Fruit fly (Drosophila melanogaster) whole organism, embryonic: ENCODE measurements around the gene mei-P26.

Experiments
- Bdp1 ChIP-seq: fragments of 200-800 bp; sonication (Bioruptor generic); optimal IDR thresholded peaks from 3 replicates; lab custom pipeline; 2016; ENCODE audit warnings: missing biosample characterization, missing genetic modification characterization
- CG10431 ChIP-seq: fragments of 200-800 bp; sonication (Bioruptor generic); optimal IDR thresholded peaks from 3 replicates; lab custom pipeline; 2018; ENCODE audit warnings: missing biosample characterization, mild to moderate bottlenecking, missing genetic modification characterization
- CG10462 ChIP-seq: fragments of 200-800 bp; sonication (Bioruptor generic); optimal IDR thresholded peaks from 2 replicates; lab custom pipeline; 2016; ENCODE audit warnings: missing biosample characterization, missing genetic modification characterization
- CG11696 ChIP-seq: fragments of 200-800 bp; sonication (Bioruptor generic); IDR thresholded peaks from 2 replicates; pipeline ENCODE4 v1.3.6; 2022; ENCODE audit warnings: missing biosample characterization, missing genetic modification characterization
- CG12219 ChIP-seq: fragments of 200-800 bp; sonication (Bioruptor generic); optimal IDR thresholded peaks from 3 replicates; lab custom pipeline; 2018; ENCODE audit warnings: missing biosample characterization, mild to moderate bottlenecking, missing genetic modification characterization
- CG12744 ChIP-seq: fragments of 200-800 bp; sonication (Bioruptor generic); optimal IDR thresholded peaks from 2 replicates; lab custom pipeline; 2016; ENCODE audit warnings: missing biosample characterization, missing genetic modification characterization
- CG12769 ChIP-seq: fragments of 200-800 bp; sonication (Bioruptor generic); optimal IDR thresholded peaks from 2 replicates; lab custom pipeline; 2019; ENCODE audit warnings: missing biosample characterization, mild to moderate bottlenecking, missing genetic modification characterization, moderate library complexity
- CG14860 ChIP-seq: fragments of 200-800 bp; sonication (Bioruptor generic); IDR thresholded peaks from 3 replicates; pipeline ENCODE4 v1.3.6; 2022; ENCODE audit warnings: missing biosample characterization, missing genetic modification characterization; ENCODE audit not compliant: partially characterized antibody
- CG14965 ChIP-seq: fragments of 200-800 bp; sonication (Bioruptor generic); optimal IDR thresholded peaks from 2 replicates; lab custom pipeline; 2016; ENCODE audit warnings: missing biosample characterization, missing genetic modification characterization, borderline replicate concordance
- CG1529 ChIP-seq: fragments of 200-800 bp; sonication (Bioruptor generic); optimal IDR thresholded peaks from 3 replicates; lab custom pipeline; 2018; ENCODE audit warnings: missing biosample characterization, missing genetic modification characterization
- CG1792 ChIP-seq: fragments of 200-800 bp; sonication (Bioruptor generic); optimal IDR thresholded peaks from 2 replicates; lab custom pipeline; 2016; ENCODE audit warnings: missing biosample characterization, missing genetic modification characterization
- CG2120 ChIP-seq: fragments of 200-800 bp; sonication (Bioruptor generic); optimal IDR thresholded peaks from 3 replicates; lab custom pipeline; 2016; ENCODE audit warnings: missing biosample characterization, missing genetic modification characterization
- CG31224 ChIP-seq: fragments of 200-800 bp; sonication (Bioruptor generic); IDR thresholded peaks from 2 replicates; pipeline ENCODE4 v1.3.6; 2022; ENCODE audit warnings: missing biosample characterization, missing genetic modification characterization
- CG31441 ChIP-seq: fragments of 200-800 bp; sonication (Bioruptor generic); IDR thresholded peaks from 2 replicates; pipeline ENCODE4 v1.3.6; 2022; ENCODE audit warnings: missing biosample characterization, missing genetic modification characterization
- CG32767 ChIP-seq: fragments of 200-800 bp; sonication (Bioruptor generic); IDR thresholded peaks from 2 replicates; pipeline ENCODE4 v1.3.6; 2022; ENCODE audit warnings: missing biosample characterization, missing genetic modification characterization
- CG3726 ChIP-seq: fragments of 200-800 bp; sonication (Bioruptor generic); IDR thresholded peaks from 3 replicates; pipeline ENCODE4, ENCODE4 v1.3.6; 2022; ENCODE audit warnings: missing biosample characterization, missing genetic modification characterization
- CG3847 ChIP-seq: fragments of 200-800 bp; sonication (Bioruptor generic); IDR thresholded peaks from 2 replicates; pipeline ENCODE4 v1.3.6; 2022; ENCODE audit warnings: missing biosample characterization, missing genetic modification characterization
- CG4854 ChIP-seq: fragments of 200-800 bp; sonication (Bioruptor generic); optimal IDR thresholded peaks from 2 replicates; lab custom pipeline; 2016; ENCODE audit warnings: missing biosample characterization, missing genetic modification characterization, inconsistent platforms
- CG6654 ChIP-seq: fragments of 200-800 bp; sonication (Bioruptor generic); optimal IDR thresholded peaks from 2 replicates; lab custom pipeline; 2017; ENCODE audit warnings: missing biosample characterization, mild to moderate bottlenecking, missing genetic modification characterization
- CG7987 ChIP-seq: fragments of 200-800 bp; sonication (Bioruptor generic); optimal IDR thresholded peaks from 2 replicates; lab custom pipeline; 2018; ENCODE audit warnings: missing biosample characterization, mild to moderate bottlenecking, missing genetic modification characterization, moderate library complexity
- CG8478 ChIP-seq: fragments of >200 bp; optimal IDR thresholded peaks from 2 replicates; lab custom pipeline; 2018
- CG8765 ChIP-seq: fragments of 200-800 bp; sonication (Bioruptor generic); IDR thresholded peaks from 2 replicates; pipeline ENCODE4 v1.3.6; 2022; ENCODE audit warnings: missing biosample characterization, missing genetic modification characterization
- Camta ChIP-seq: fragments of 200-800 bp; sonication (Bioruptor generic); optimal IDR thresholded peaks from 2 replicates; lab custom pipeline; 2016; ENCODE audit warnings: missing biosample characterization, missing genetic modification characterization
- Chrac-16 ChIP-seq: fragments of 200-800 bp; sonication (Bioruptor generic); optimal IDR thresholded peaks from 3 replicates; lab custom pipeline; 2016; ENCODE audit warnings: missing biosample characterization, missing genetic modification characterization
- Dp ChIP-seq: fragments of 200-800 bp; sonication (Bioruptor generic); optimal IDR thresholded peaks from 2 replicates; lab custom pipeline; 2018; ENCODE audit warnings: missing biosample characterization, mild to moderate bottlenecking, missing genetic modification characterization, moderate library complexity
- ERR ChIP-seq: fragments of 200-800 bp; sonication (Bioruptor generic); optimal IDR thresholded peaks from 2 replicates; lab custom pipeline; 2016; ENCODE audit warnings: missing biosample characterization, missing genetic modification characterization
- Lim3 ChIP-seq: fragments of 200-800 bp; sonication (Bioruptor generic); IDR thresholded peaks from 2 replicates; pipeline ENCODE4 v1.3.6; 2022; ENCODE audit warnings: missing biosample characterization, missing genetic modification characterization
- NC2α ChIP-seq: fragments of 200-800 bp; sonication (Bioruptor generic); optimal IDR thresholded peaks from 2 replicates; lab custom pipeline; 2016; ENCODE audit warnings: missing biosample characterization, missing genetic modification characterization
- NC2β ChIP-seq: fragments of 200-800 bp; sonication (Bioruptor generic); optimal IDR thresholded peaks from 2 replicates; lab custom pipeline; 2016; ENCODE audit warnings: missing biosample characterization, missing genetic modification characterization
- PHDP ChIP-seq: fragments of 200-800 bp; sonication (Bioruptor generic); optimal IDR thresholded peaks from 3 replicates; lab custom pipeline; 2018; ENCODE audit warnings: missing biosample characterization, mild to moderate bottlenecking, missing genetic modification characterization, moderate library complexity
- Six4 ChIP-seq: fragments of 200-800 bp; sonication (Bioruptor generic); optimal IDR thresholded peaks from 2 replicates; lab custom pipeline; 2016; ENCODE audit warnings: missing biosample characterization, missing genetic modification characterization
- Sry-δ ChIP-seq: fragments of 200-800 bp; sonication (Bioruptor generic); optimal IDR thresholded peaks from 2 replicates; lab custom pipeline; 2016; ENCODE audit warnings: missing biosample characterization, missing genetic modification characterization
- Stat92E ChIP-seq, 3 experiments: fragments of >200 bp in 2 of 3; fragments of 200-800 bp in 1 of 3; sonication (Bioruptor generic) in 1 of 3; optimal IDR thresholded peaks; 2 replicates each; lab custom pipeline; 2017 to 2019; ENCODE audit warnings: missing biosample characterization in 3 of 3, missing genetic modification characterization in 3 of 3, mild to moderate bottlenecking in 1 of 3, moderate library complexity in 1 of 3
- ab ChIP-seq: fragments of 200-800 bp; sonication (Bioruptor generic); optimal IDR thresholded peaks from 2 replicates; lab custom pipeline; 2016; ENCODE audit warnings: missing biosample characterization, missing genetic modification characterization
- ato ChIP-seq: fragments of 200-800 bp; sonication (Bioruptor generic); IDR thresholded peaks from 2 replicates; pipeline ENCODE4 v1.3.6; 2022; ENCODE audit warnings: missing biosample characterization, missing genetic modification characterization; ENCODE audit not compliant: partially characterized antibody
- chm ChIP-seq: fragments of 200-800 bp; sonication (Bioruptor generic); IDR thresholded peaks from 2 replicates; pipeline ENCODE4 v1.3.6; 2022; ENCODE audit warnings: missing biosample characterization, missing genetic modification characterization
- crol ChIP-seq: fragments of 200-800 bp; sonication (Bioruptor generic); IDR thresholded peaks from 2 replicates; pipeline ENCODE4 v1.3.6; 2022; ENCODE audit warnings: missing biosample characterization, missing genetic modification characterization
- dati ChIP-seq: fragments of 200-800 bp; sonication (Bioruptor generic); IDR thresholded peaks from 2 replicates; pipeline ENCODE4 v1.3.6; 2022; ENCODE audit warnings: missing biosample characterization, missing genetic modification characterization
- dimm ChIP-seq: fragments of 200-800 bp; sonication (Bioruptor generic); IDR thresholded peaks from 2 replicates; pipeline ENCODE4 v1.3.6; 2022; ENCODE audit warnings: missing biosample characterization, missing genetic modification characterization
- fd3F ChIP-seq: fragments of 200-800 bp; sonication (Bioruptor generic); optimal IDR thresholded peaks from 2 replicates; lab custom pipeline; 2018; ENCODE audit warnings: missing biosample characterization, mild to moderate bottlenecking, missing genetic modification characterization, moderate library complexity
- ham ChIP-seq: fragments of 200-800 bp; sonication (Bioruptor generic); IDR thresholded peaks from 2 replicates; pipeline ENCODE4 v1.3.6; 2022; ENCODE audit warnings: missing biosample characterization, missing genetic modification characterization
- jing ChIP-seq: fragments of 200-800 bp; sonication (Bioruptor generic); optimal IDR thresholded peaks from 2 replicates; lab custom pipeline; 2018; ENCODE audit warnings: missing biosample characterization, mild to moderate bottlenecking, missing genetic modification characterization
- mam ChIP-seq: fragments of 200-800 bp; sonication (Bioruptor generic); optimal IDR thresholded peaks from 3 replicates; lab custom pipeline; 2016; ENCODE audit warnings: missing biosample characterization, missing genetic modification characterization
- nau ChIP-seq: fragments of 200-800 bp; sonication (Bioruptor generic); optimal IDR thresholded peaks from 3 replicates; lab custom pipeline; 2017; ENCODE audit warnings: missing biosample characterization, mild to moderate bottlenecking, missing genetic modification characterization, missing genetic modification reagents
- ranshi ChIP-seq: fragments of 200-800 bp; sonication (Bioruptor generic); IDR thresholded peaks from 2 replicates; pipeline ENCODE4 v1.3.6; 2022; ENCODE audit warnings: missing biosample characterization, missing genetic modification characterization
- sc ChIP-seq, 3 experiments: fragments of >200 bp in 2 of 3; fragments of 200-800 bp in 1 of 3; sonication (Bioruptor generic) in 1 of 3; optimal IDR thresholded peaks; 2 replicates in 2 of 3; 3 replicates in 1 of 3; lab custom pipeline; 2017; ENCODE audit warnings: mild to moderate bottlenecking in 1 of 3, missing biosample characterization in 1 of 3, missing genetic modification characterization in 1 of 3, missing genetic modification reagents in 1 of 3
- scrt ChIP-seq: fragments of 200-800 bp; sonication (Bioruptor generic); optimal IDR thresholded peaks from 2 replicates; lab custom pipeline; 2018; ENCODE audit warnings: missing biosample characterization, mild to moderate bottlenecking, missing genetic modification characterization, moderate library complexity
- tx ChIP-seq: fragments of 200-800 bp; sonication (Bioruptor generic); optimal IDR thresholded peaks from 2 replicates; lab custom pipeline; 2016; ENCODE audit warnings: missing biosample characterization, missing genetic modification characterization
- usp ChIP-seq: fragments of >200 bp; optimal IDR thresholded peaks from 2 replicates; lab custom pipeline; 2017; ENCODE audit warnings: missing biosample characterization, missing genetic modification characterization
- vnd ChIP-seq: fragments of 200-800 bp; sonication (Bioruptor generic); IDR thresholded peaks from 3 replicates; pipeline ENCODE4 v1.3.6; 2022; ENCODE audit warnings: missing biosample characterization, missing genetic modification characterization; ENCODE audit not compliant: partially characterized antibody
- zen2 ChIP-seq: fragments of 200-800 bp; sonication (Bioruptor generic); IDR thresholded peaks from 3 replicates; pipeline ENCODE4 v1.3.6; 2022; ENCODE audit warnings: missing biosample characterization, missing genetic modification characterization; ENCODE audit not compliant: partially characterized antibody
- zfh2 ChIP-seq: fragments of 200-800 bp; sonication (Bioruptor generic); optimal IDR thresholded peaks from 2 replicates; lab custom pipeline; 2016; ENCODE audit warnings: missing biosample characterization, missing genetic modification characterization

mei-P26 gene

DNA sequence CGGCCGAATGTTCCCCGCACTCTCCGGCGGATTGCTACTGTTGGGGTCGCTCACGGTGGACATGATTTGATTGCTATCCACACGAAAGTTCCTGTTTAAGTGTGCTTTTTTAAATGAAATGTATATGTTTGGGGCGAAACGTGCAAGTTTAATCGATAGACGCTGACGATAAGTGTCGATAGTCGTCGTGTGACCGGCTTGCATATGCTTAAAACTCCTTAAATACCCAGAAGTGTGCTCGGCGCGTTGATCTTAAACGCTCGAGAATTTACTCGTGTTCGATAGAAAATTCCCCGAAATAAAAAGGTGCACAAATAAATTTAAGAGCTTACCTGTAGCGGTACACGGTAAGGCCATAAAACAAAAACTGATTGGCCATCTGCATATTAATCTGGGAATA, 1.1 kb upstream of the mei-P26 start, which contains the start of the genes Zpr1 and CG44532 (continued):
- TF ChIP-seq Chrac-16 (no peak), CG8478 (lab: Kevin White, UChicago) (no peak), CG14965 (GFP tag; lab: Kevin White, UChicago) (no peak), sc (optimal IDR thresholded peaks at IDR 0.05; lab: Kevin White, UChicago) (no peak), sc (GFP tag; optimal IDR thresholded peaks at IDR 0.05; lab: Kevin White, UChicago) (no peak), CG32767 (GFP tag; lab: Robert Waterston, UW) (no peak), ab (GFP tag; lab: Kevin White, UChicago) (no peak), CG12219 (GFP tag; lab: Kevin White, UChicago) (no peak), CG1529 (GFP tag; lab: Kevin White, UChicago) (no peak), dati (GFP tag; lab: Robert Waterston, UW) (no peak), Six4 (no peak), Sry-δ (GFP tag; lab: Kevin White, UChicago) (peak; percentile 67), CG10462 (GFP tag; lab: Kevin White, UChicago) (no peak), CG7987 (GFP tag; lab: Kevin White, UChicago) (no peak), Stat92E (GFP tag; optimal IDR thresholded peaks at IDR 0.05; lab: Kevin White, UChicago) (no peak), mam (GFP tag; lab: Kevin White, UChicago) (no peak), CG3847 (GFP tag; lab: Robert Waterston, UW) (no peak), ranshi (GFP tag; lab: Robert Waterston, UW) (no peak), NC2β (GFP tag; lab: Kevin White, UChicago) (no peak), CG3726 (no peak), PHDP (tag; lab: Kevin White, UChicago) (no peak), CG12769 (tag; lab: Kevin White, UChicago) (no peak), ham (GFP tag; lab: Robert Waterston, UW) (no peak), CG1792 (GFP tag; lab: Kevin White, UChicago) (no peak), scrt (GFP tag; lab: Kevin White, UChicago) (no peak), Dp (GFP tag; lab: Kevin White, UChicago) (peak; percentile 60), vnd (GFP tag; lab: Robert Waterston, UW) (peak; percentile 62), CG8765 (GFP tag; lab: Robert Waterston, UW) (no peak), CG14860 (GFP tag; lab: Robert Waterston, UW) (peak; percentile 59), CG11696 (no peak), nau (GFP tag; lab: Kevin White, UChicago) (no peak), CG2120 (GFP tag; lab: Kevin White, UChicago) (no peak), tx (GFP tag; lab: Kevin White, UChicago) (no peak), chm (no peak), Bdp1 (GFP tag; lab: Kevin White, UChicago) (no peak), CG31441 (GFP tag; lab: Robert Waterston, UW) (no peak), CG6654 (GFP tag; lab: Kevin White, UChicago) (no peak), Camta (GFP tag; lab: Kevin White, UChicago) (no peak), CG10431 (GFP tag; lab: Kevin White, UChicago) (no peak), crol (no peak), CG4854 (GFP tag; lab: Kevin White, UChicago) (no peak), Lim3 (no peak), usp (GFP tag; lab: Kevin White, UChicago) (no peak), CG31224 (GFP tag; lab: Robert Waterston, UW) (no peak), dimm (GFP tag; lab: Robert Waterston, UW) (no peak), CG12744 (GFP tag; lab: Kevin White, UChicago) (no peak), ERR (GFP tag; lab: Kevin White, UChicago) (no peak), ato (GFP tag; lab: Robert Waterston, UW) (0 out of 2 replicates have a peak, but pooled peaks have one; percentile 23), zen2 (GFP tag; lab: Robert Waterston, UW) (peak; percentile 20; the same call in 1 of the 3 replicates), zfh2 (GFP tag; lab: Kevin White, UChicago) (no peak), jing (GFP tag; lab: Kevin White, UChicago) (no peak), NC2α (GFP tag; lab: Kevin White, UChicago) (no peak), fd3F (GFP tag; lab: Kevin White, UChicago) (no peak)
